Worm (Caenorhabditis elegans): ENCODE data around the gene npp-8.

Gene npp-8

DNA sequence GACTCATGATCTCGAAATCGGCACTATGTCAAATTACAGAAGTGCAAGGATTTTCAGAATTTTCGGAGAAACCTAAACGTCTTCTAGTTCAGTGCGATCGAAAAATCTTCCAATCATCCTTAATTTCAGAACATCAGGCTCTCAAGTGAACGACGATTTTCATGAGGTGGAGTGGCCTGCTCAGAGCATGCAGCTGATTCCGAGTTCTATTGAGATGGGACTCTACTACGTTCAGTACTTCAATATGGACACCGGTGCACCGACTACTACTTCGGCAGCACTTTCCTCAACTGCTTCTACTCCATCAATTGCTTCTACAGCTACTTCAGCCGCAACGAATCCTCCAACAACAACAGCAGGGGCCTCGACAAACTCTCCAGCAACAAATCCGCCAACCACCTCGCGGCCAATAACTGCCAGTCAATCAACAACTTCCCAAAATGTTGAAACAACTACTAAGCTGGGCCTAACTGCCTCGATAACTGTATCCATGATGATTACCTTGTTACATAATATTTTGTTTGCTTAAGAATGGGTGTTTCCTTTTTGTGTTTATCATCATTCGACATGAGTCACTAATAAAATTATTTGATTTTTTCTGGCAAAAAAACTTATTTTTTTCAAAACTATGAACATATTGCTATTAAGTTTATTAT lies 32.0 kb downstream of the npp-8 start, which contains the start of gene Y41D4B.15:
Gene Y41D4B.15, plus strand, starts transcription at position 606 of the 656 bp plus-strand sequence.
- TF ChIP-seq mab-5 (tag; optimal IDR thresholded peaks at IDR 0.05) (no peak), nhr-76 (tag; optimal IDR thresholded peaks at IDR 0.05) (no peak), nhr-12 (tag; optimal IDR thresholded peaks at IDR 0.05) (no peak), lin-32 (GFP tag; optimal IDR thresholded peaks at IDR 0.05) (no peak), elt-1 (tag; optimal IDR thresholded peaks at IDR 0.05; ENCODE audit: borderline replicate concordance, insufficient read depth) (no peak), ceh-83 (GFP tag; optimal IDR thresholded peaks at IDR 0.05) (no peak), drap-1 (GFP tag; optimal IDR thresholded peaks at IDR 0.05) (no peak), unc-120 (tag; optimal IDR thresholded peaks at IDR 0.05; ENCODE audit: poor library complexity, severe bottlenecking) (no peak), snpc-4 (tag; optimal IDR thresholded peaks at IDR 0.05) (no peak), ham-2 (GFP tag; optimal IDR thresholded peaks at IDR 0.05) (no peak), nhr-2 (tag; optimal IDR thresholded peaks at IDR 0.05) (no peak), elt-3 (tag; optimal IDR thresholded peaks at IDR 0.05) (no peak), pha-4 (tag; optimal IDR thresholded peaks at IDR 0.05) (no peak)

- no peak for TF ChIP-seq mls-2 (tag; optimal IDR thresholded peaks at IDR 0.05)
- TF ChIP-seq cnd-1 (tag; optimal IDR thresholded peaks at IDR 0.05) = no peak
- TF ChIP-seq snpc-4 (tag; optimal IDR thresholded peaks at IDR 0.05) = no peak
- no peak for TF ChIP-seq lin-32 (GFP tag; optimal IDR thresholded peaks at IDR 0.05)
- no peak for TF ChIP-seq ceh-43 (GFP tag; optimal IDR thresholded peaks at IDR 0.05)
- no peak for TF ChIP-seq ham-2 (GFP tag; optimal IDR thresholded peaks at IDR 0.05)
- TF ChIP-seq sem-2 (GFP tag; optimal IDR thresholded peaks at IDR 0.05) = no peak
- TF ChIP-seq drap-1 (GFP tag; optimal IDR thresholded peaks at IDR 0.05) = no peak
These were observed 33.7 kb downstream of the npp-8 start, which contains the start of gene hpo-6 for ce11 chrIV:1561884-1562283. hpo-6 (plus strand) TSS chrIV:1562184.

- TF ChIP-seq nhr-28 (tag; optimal IDR thresholded peaks at IDR 0.05) (no peak), ceh-39 (tag; optimal IDR thresholded peaks at IDR 0.05) (no peak), nhr-12 (tag; optimal IDR thresholded peaks at IDR 0.05) (no peak), ham-2 (GFP tag; optimal IDR thresholded peaks at IDR 0.05) (no peak), unc-120 (tag; optimal IDR thresholded peaks at IDR 0.05; ENCODE audit: poor library complexity, severe bottlenecking) (no peak), elt-1 (tag; optimal IDR thresholded peaks at IDR 0.05; ENCODE audit: borderline replicate concordance, insufficient read depth) (no peak), elt-3 (tag; optimal IDR thresholded peaks at IDR 0.05) (no peak), lin-32 (GFP tag; optimal IDR thresholded peaks at IDR 0.05) (no peak), pha-4 (tag; optimal IDR thresholded peaks at IDR 0.05) (no peak), ztf-11 (tag; optimal IDR thresholded peaks at IDR 0.05) (no peak), ceh-43 (GFP tag; optimal IDR thresholded peaks at IDR 0.05) (no peak), mab-5 (tag; optimal IDR thresholded peaks at IDR 0.05) (no peak), nhr-237 (tag; optimal IDR thresholded peaks at IDR 0.05) (no peak), mls-2 (tag; optimal IDR thresholded peaks at IDR 0.05) (no peak), cnd-1 (tag; optimal IDR thresholded peaks at IDR 0.05) (no peak), nhr-2 (tag; optimal IDR thresholded peaks at IDR 0.05) (no peak), lsy-2 (tag; optimal IDR thresholded peaks at IDR 0.05) (no peak), hlh-1 (tag; optimal IDR thresholded peaks at IDR 0.05) (no peak)
These were observed 35.7 kb downstream of the npp-8 start, which contains the start of gene Y41D4B.17 for ce11 chrIV:1559931-1560330. Y41D4B.17 (plus strand) TSS chrIV:1560104.

- TF ChIP-seq sem-2 (GFP tag; optimal IDR thresholded peaks at IDR 0.05) (no peak), ces-1 (GFP tag; optimal IDR thresholded peaks at IDR 0.05) (no peak), nhr-237 (tag; optimal IDR thresholded peaks at IDR 0.05) (no peak), elt-1 (tag; optimal IDR thresholded peaks at IDR 0.05; ENCODE audit: borderline replicate concordance, insufficient read depth) (no peak), snpc-4 (tag; optimal IDR thresholded peaks at IDR 0.05) (no peak), ceh-83 (GFP tag; optimal IDR thresholded peaks at IDR 0.05) (no peak), mab-5 (tag; optimal IDR thresholded peaks at IDR 0.05) (no peak), sptf-1 (tag; optimal IDR thresholded peaks at IDR 0.05) (no peak), ham-2 (GFP tag; optimal IDR thresholded peaks at IDR 0.05) (no peak), nhr-28 (tag; optimal IDR thresholded peaks at IDR 0.05) (no peak), unc-120 (tag; optimal IDR thresholded peaks at IDR 0.05; ENCODE audit: poor library complexity, severe bottlenecking) (no peak), elt-3 (tag; optimal IDR thresholded peaks at IDR 0.05) (no peak), hlh-1 (tag; optimal IDR thresholded peaks at IDR 0.05) (no peak), blmp-1 (tag; optimal IDR thresholded peaks at IDR 0.05) (no peak), bed-3 (GFP tag; optimal IDR thresholded peaks at IDR 0.05) (no peak), lin-32 (GFP tag; optimal IDR thresholded peaks at IDR 0.05) (no peak), mep-1 (tag; optimal IDR thresholded peaks at IDR 0.05) (no peak), nhr-2 (tag; optimal IDR thresholded peaks at IDR 0.05) (no peak)
These were observed 40.5 kb downstream of the npp-8 start, which contains the start of gene C34H4.1 for ce11 chrIV:1555021-1555720. C34H4.1 (plus strand) TSS chrIV:1555579.
